Fruit fly (Drosophila melanogaster): ENCODE data around the gene kuz.

Gene kuz

dm6 chr2L:13514262-13514937 is 35.5 kb upstream of the kuz start (continued):
- TF ChIP-seq lola (GFP tag; optimal IDR thresholded peaks at IDR 0.05) (peak in 1 of 3 experiments; percentile 26), rib (GFP tag; IDR thresholded peaks at IDR 0.05) (peak; percentile 54), Dip3 (GFP tag; optimal IDR thresholded peaks at IDR 0.05) (peak; percentile 23), ash1 (GFP tag; optimal IDR thresholded peaks at IDR 0.05) (no peak), usp (GFP tag; optimal IDR thresholded peaks at IDR 0.05) (no peak), Ptx1 (GFP tag; IDR thresholded peaks at IDR 0.05) (peak; percentile 78), br (optimal IDR thresholded peaks at IDR 0.05) (no peak), PHDP (tag; optimal IDR thresholded peaks at IDR 0.05) (peak; percentile 51), oc (tag; optimal IDR thresholded peaks at IDR 0.05) (no peak), CG6765 (GFP tag; optimal IDR thresholded peaks at IDR 0.05) (no peak), kah (GFP tag; optimal IDR thresholded peaks at IDR 0.05) (no peak), vfl (GFP tag; optimal IDR thresholded peaks at IDR 0.05) (peak; percentile 19), H15 (GFP tag; IDR thresholded peaks at IDR 0.05) (peak; percentile 29; the same call in 1 of the 3 replicates), CG10959 (GFP tag; IDR thresholded peaks at IDR 0.05) (no peak), CG3407 (GFP tag; optimal IDR thresholded peaks at IDR 0.05) (no peak), CG4730 (GFP tag; IDR thresholded peaks at IDR 0.05) (no peak), ttk (GFP tag; IDR thresholded peaks at IDR 0.05) (peak; percentile 64), bigmax (GFP tag; optimal IDR thresholded peaks at IDR 0.05) (no peak), ems (GFP tag; optimal IDR thresholded peaks at IDR 0.05) (no peak), CG31441 (GFP tag; IDR thresholded peaks at IDR 0.05) (peak; percentile 49; the same call in 1 of the 2 replicates), CG34422 (GFP tag; IDR thresholded peaks at IDR 0.05) (peak; percentile 23; the same call in 2 of the 3 replicates), MBD-R2 (GFP tag; IDR thresholded peaks at IDR 0.05) (no peak; the same call in 1 of the 2 replicates), scrt (GFP tag; optimal IDR thresholded peaks at IDR 0.05) (no peak), CG10321 (GFP tag; IDR thresholded peaks at IDR 0.05) (peak; percentile 51), CG9215 (GFP tag; IDR thresholded peaks at IDR 0.05) (peak; percentile 62), az2 (GFP tag; optimal IDR thresholded peaks at IDR 0.05) (no peak), gem (tag; optimal IDR thresholded peaks at IDR 0.05) (peak; percentile 74), Vsx1 (GFP tag; optimal IDR thresholded peaks at IDR 0.05) (peak; percentile 13), Mad (GFP tag; optimal IDR thresholded peaks at IDR 0.05) (no peak), insv (GFP tag; optimal IDR thresholded peaks at IDR 0.05) (no peak), CG1529 (GFP tag; optimal IDR thresholded peaks at IDR 0.05) (peak; percentile 4), CG13123 (GFP tag; optimal IDR thresholded peaks at IDR 0.05) (peak; percentile 45), schlank (tag; optimal IDR thresholded peaks at IDR 0.05) (peak; percentile 3), CG15479 (GFP tag; optimal IDR thresholded peaks at IDR 0.05) (peak; percentile 53), CG8290 (GFP tag; optimal IDR thresholded peaks at IDR 0.05) (no peak), CG8290 (tag; optimal IDR thresholded peaks at IDR 0.05) (peak in 1 of 2 experiments; percentile 61), Stat92E (GFP tag; optimal IDR thresholded peaks at IDR 0.05) (no peak), tin (GFP tag; optimal IDR thresholded peaks at IDR 0.05) (peak; percentile 8), CG42726 (GFP tag; IDR thresholded peaks at IDR 0.05; ENCODE audit: partially characterized antibody) (no peak), Hr3 (GFP tag; optimal IDR thresholded peaks at IDR 0.05) (peak; percentile 23), CG6272 (GFP tag; IDR thresholded peaks at IDR 0.05) (peak; percentile 52), HLH4C (GFP tag; IDR thresholded peaks at IDR 0.05; ENCODE audit: partially characterized antibody) (no peak), CG11695 (GFP tag; IDR thresholded peaks at IDR 0.05) (peak; percentile 56; the same call in 1 of the 3 replicates), D (optimal IDR thresholded peaks at IDR 0.05) (no peak), D (GFP tag; optimal IDR thresholded peaks at IDR 0.05) (no peak), CG14014 (GFP tag; IDR thresholded peaks at IDR 0.05) (peak; percentile 53), jigr1 (GFP tag; IDR thresholded peaks at IDR 0.05) (no peak), esg (GFP tag; conservative IDR thresholded peaks at IDR 0.05) (peak; percentile 73), CG9437 (GFP tag; optimal IDR thresholded peaks at IDR 0.05) (peak; percentile 57), gsb-n (tag; optimal IDR thresholded peaks at IDR 0.05) (peak; percentile 30), CG14050 (GFP tag; IDR thresholded peaks at IDR 0.05) (no peak)
